Worm (Caenorhabditis elegans): ENCODE results near the gene lon-3.

Gene lon-3

ce11 chrV:12198545-12198944, at the start of gene lon-3:
Gene lon-3 (minus strand): TSS chrV:12198645.
- TF ChIP-seq rnt-1 (tag; optimal IDR thresholded peaks at IDR 0.05) (peak; percentile 4), hlh-8 (tag; optimal IDR thresholded peaks at IDR 0.05) (no peak)

- TF ChIP-seq pros-1 (tag; optimal IDR thresholded peaks at IDR 0.05), result no peak
- peak; percentile 1 for TF ChIP-seq ceh-48 (tag; optimal IDR thresholded peaks at IDR 0.05)
Observed at ce11 chrV:12245777-12246452, 47.5 kb upstream of the lon-3 start.

DNA sequence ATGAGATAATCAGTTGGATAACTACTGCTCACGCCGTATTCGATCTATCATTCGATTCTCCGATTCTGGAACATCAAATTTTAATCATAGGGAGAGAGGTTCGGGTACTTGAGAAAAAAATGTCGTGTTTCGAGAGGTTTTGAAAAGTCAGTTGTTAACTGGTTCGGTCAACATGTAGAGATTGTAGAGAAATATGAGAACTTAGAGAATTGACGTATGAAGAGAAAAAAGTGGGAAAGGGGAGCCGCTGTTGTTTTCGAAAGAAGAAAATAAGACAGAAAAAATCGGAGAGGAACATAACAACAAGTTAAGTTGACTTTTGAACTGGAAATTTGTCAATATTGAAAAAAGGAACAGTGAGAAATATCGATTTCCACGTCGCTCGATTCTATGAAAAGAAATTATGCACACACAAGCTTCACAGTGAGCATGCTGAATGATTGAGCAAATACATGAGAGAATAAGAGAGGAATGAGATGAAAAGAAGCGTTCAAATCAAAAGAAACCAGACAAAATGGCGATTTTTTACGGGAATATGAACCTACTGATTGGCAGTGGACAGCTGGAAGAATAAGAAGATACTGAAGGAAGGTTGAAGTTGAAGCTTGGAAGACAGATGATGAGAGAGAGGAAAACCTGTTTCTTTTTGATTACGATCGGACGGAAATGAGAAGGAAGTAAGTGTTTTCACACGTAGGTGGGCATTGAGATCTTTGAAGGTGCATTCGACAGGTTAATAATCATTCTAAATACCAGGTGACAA, 46.7 kb upstream of the lon-3 start, which contains the start of the genes T04H1.13, slfl-5 and rad-50:
T04H1.13 (minus strand) TSS at position 51 of the 763 bp plus-strand sequence.
slfl-5 (minus strand) TSS at position 65 of the 763 bp plus-strand sequence.
rad-50 (plus strand) TSS at position 667 of the 763 bp plus-strand sequence.
- no peak for TF ChIP-seq tbx-2 (tag; optimal IDR thresholded peaks at IDR 0.05)
- TF ChIP-seq che-1 (tag; optimal IDR thresholded peaks at IDR 0.05), result no peak
- no peak for TF ChIP-seq ceh-9 (tag; optimal IDR thresholded peaks at IDR 0.05)
- TF ChIP-seq npax-4 (tag; optimal IDR thresholded peaks at IDR 0.05), result no peak
- no peak for TF ChIP-seq hlh-30 (tag; optimal IDR thresholded peaks at IDR 0.05; ENCODE audit: insufficient read depth)
- no peak for TF ChIP-seq ceh-30 (tag; optimal IDR thresholded peaks at IDR 0.05)
- TF ChIP-seq syd-9 (tag; optimal IDR thresholded peaks at IDR 0.05), result no peak
- TF ChIP-seq ceh-31 (tag; optimal IDR thresholded peaks at IDR 0.05), result no peak
- no peak for TF ChIP-seq unc-42 (tag; optimal IDR thresholded peaks at IDR 0.05)
- TF ChIP-seq ama-1 (optimal IDR thresholded peaks at IDR 0.05), result no peak
- TF ChIP-seq unc-86 (tag; optimal IDR thresholded peaks at IDR 0.05), result no peak
- no peak for TF ChIP-seq nhr-11 (tag; optimal IDR thresholded peaks at IDR 0.05)
- TF ChIP-seq tbx-7 (tag; optimal IDR thresholded peaks at IDR 0.05), result no peak
- no peak for TF ChIP-seq ceh-34 (tag; optimal IDR thresholded peaks at IDR 0.05)
- TF ChIP-seq gmeb-2 (tag; optimal IDR thresholded peaks at IDR 0.05), result no peak
- no peak for TF ChIP-seq ceh-18 (tag; optimal IDR thresholded peaks at IDR 0.05)
- TF ChIP-seq T23F11.4 (GFP tag; optimal IDR thresholded peaks at IDR 0.05), result no peak
- no peak for TF ChIP-seq ztf-16 (tag; optimal IDR thresholded peaks at IDR 0.05)
- no peak for TF ChIP-seq unc-55 (GFP tag; optimal IDR thresholded peaks at IDR 0.05)

DNA sequence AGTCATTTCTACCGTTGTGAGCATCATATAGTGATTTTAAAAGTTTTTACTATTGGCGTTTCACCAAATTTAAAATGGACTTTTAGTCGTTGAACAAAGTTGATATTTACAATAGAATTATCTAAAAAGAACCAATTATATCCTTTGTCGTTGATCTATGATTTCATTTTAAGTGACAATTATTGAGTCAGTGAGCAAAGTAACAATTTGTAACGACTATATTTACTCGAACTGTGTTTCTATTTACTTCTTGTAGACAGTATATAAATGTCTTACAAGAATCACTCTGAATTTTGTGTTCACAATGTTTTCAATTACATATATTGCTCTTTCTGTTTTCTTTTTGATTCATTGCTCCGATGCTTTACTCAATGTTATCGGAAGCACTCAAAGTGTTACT, 42.7 kb upstream of the lon-3 start, which contains the start of gene ttr-22:
ttr-22 (plus strand) TSS at position 301 of the 400 bp plus-strand sequence.
- TF ChIP-seq nhr-11 (tag; optimal IDR thresholded peaks at IDR 0.05) (no peak), C08G9.2 (tag; optimal IDR thresholded peaks at IDR 0.05) (no peak)

DNA sequence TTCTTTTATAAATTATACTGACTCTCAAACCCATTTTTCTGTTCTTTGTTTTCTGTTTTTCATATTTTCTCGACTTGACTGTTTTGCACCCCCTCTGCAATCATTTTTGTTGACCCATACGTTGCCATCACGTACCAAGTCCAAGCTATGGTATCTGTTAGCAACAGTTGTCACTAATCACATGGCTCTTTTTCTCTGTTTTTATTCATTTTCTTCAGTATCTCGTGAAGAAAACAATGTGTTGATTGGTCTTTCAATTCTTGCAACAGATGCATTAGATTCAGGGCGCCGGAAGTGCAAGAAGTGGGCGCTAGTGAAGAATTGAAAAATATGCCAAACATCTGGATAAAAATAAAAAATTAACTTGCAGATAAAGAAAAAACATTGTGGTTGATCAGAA, 37.1 kb upstream of the lon-3 start:
- TF ChIP-seq elt-4 (tag; optimal IDR thresholded peaks at IDR 0.05) (no peak), unc-55 (GFP tag; optimal IDR thresholded peaks at IDR 0.05) (peak; percentile 15), ceh-18 (tag; optimal IDR thresholded peaks at IDR 0.05) (peak; percentile 27), fkh-10 (GFP tag; optimal IDR thresholded peaks at IDR 0.05) (no peak), nfya-1 (tag; optimal IDR thresholded peaks at IDR 0.05) (peak; percentile 23), lim-6 (tag; optimal IDR thresholded peaks at IDR 0.05) (no peak)

DNA sequence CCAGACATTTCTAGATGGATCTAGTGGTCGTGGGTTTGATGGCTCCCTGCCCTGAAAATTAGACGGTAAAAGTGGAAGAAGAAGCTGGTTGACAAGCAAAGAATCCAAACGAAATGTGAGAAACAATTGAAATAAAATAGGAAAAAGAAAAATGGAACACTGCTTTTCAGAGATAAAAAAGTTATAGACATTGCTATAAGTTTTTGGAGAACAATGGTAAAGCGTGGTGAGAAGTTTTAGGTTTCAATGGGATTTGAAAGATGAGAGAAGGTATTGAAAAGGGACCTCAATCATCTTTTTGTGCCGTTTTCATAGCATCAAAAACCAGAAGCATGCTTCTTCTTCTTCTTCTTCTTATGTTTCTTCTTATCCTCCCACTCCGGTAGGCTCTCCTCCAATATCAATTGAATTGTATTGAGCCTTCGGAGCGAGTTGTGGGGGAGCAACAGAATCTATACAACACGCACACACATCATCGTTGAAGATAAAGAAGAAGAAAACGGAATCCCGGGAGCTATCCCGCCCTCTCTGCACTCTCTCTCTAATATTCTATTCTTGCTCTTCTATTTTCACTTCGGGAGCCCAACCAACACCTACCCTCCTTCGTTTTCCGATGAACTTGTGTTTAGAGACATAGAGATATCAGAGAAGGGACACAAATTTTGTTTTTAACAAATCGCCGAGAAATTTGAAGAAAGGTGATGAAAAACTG, 36.0 kb upstream of the lon-3 start, which contains the start of gene myo-3:
myo-3 (minus strand) TSS at position 51 of the 712 bp plus-strand sequence.
- TF ChIP-seq nfya-1 (tag; optimal IDR thresholded peaks at IDR 0.05) (peak; percentile 12), rnt-1 (tag; optimal IDR thresholded peaks at IDR 0.05) (peak; percentile 37), ceh-24 (tag; optimal IDR thresholded peaks at IDR 0.05) (no peak), ceh-18 (tag; optimal IDR thresholded peaks at IDR 0.05) (peak; percentile 80), ceh-34 (tag; optimal IDR thresholded peaks at IDR 0.05) (peak; percentile 22)
